Worm (Caenorhabditis elegans) whole organism, early embryonic: ENCODE measurements around the gene F35E8.6.

Experiments
- ama-1 ChIP-seq: fragments of 150-350 bp; optimal IDR thresholded peaks from 2 replicates; lab custom pipeline; 2014
- ceh-36 ChIP-seq: sonication (generic microtip); optimal IDR thresholded peaks from 2 replicates; lab custom pipeline; 2016; ENCODE audit warnings: missing genetic modification characterization, inconsistent platforms, missing compliant biosample characterization
- flt-1 ChIP-seq: fragments of 200-800 bp; sonication (Bioruptor generic); IDR thresholded peaks from 2 replicates; pipeline ENCODE4 v1.3.6; 2022; ENCODE audit warnings: missing genetic modification characterization, missing compliant biosample characterization
- hmg-4 ChIP-seq: fragments of 200-800 bp; sonication (Bioruptor generic); optimal IDR thresholded peaks from 2 replicates; lab custom pipeline; 2018; ENCODE audit warnings: mild to moderate bottlenecking, missing genetic modification characterization, missing compliant biosample characterization
- scrt-1 ChIP-seq: fragments of 200-800 bp; sonication (Bioruptor generic); IDR thresholded peaks from 2 replicates; pipeline ENCODE4 v1.3.6; 2022; ENCODE audit warnings: missing genetic modification characterization, missing compliant biosample characterization
- sea-1 ChIP-seq: fragments of 200-800 bp; sonication (Bioruptor generic); conservative IDR thresholded peaks from 2 replicates; pipeline ENCODE4 v1.3.6; 2022; ENCODE audit warnings: missing genetic modification characterization, missing compliant biosample characterization

- TF ChIP-seq ama-1 (lab: Kevin White, UChicago) (no peak), hmg-4 (GFP tag; lab: Kevin White, UChicago) (no peak), ceh-36 (tag; lab: Kevin White, UChicago) (no peak), sea-1 (GFP tag; lab: Robert Waterston, UW) (no peak), scrt-1 (GFP tag; lab: Robert Waterston, UW) (no peak), flt-1 (GFP tag; lab: Robert Waterston, UW) (no peak)
Observed at ce11 chrV:15915919-15916318, 4.0 kb downstream of the F35E8.6 start, which contains the start of gene gst-38.
